Fruit fly (Drosophila melanogaster) whole organism, embryonic: ENCODE data around the gene Cp16.

Source experiments
- Bgb ChIP-seq: fragments of 200-800 bp; sonication (Bioruptor generic); IDR thresholded peaks from 2 replicates; pipeline ENCODE4 v1.3.6; 2022; ENCODE audit warnings: missing biosample characterization, missing genetic modification characterization; ENCODE audit not compliant: partially characterized antibody
- CG10565 ChIP-seq: fragments of 200-800 bp; sonication (Bioruptor generic); optimal IDR thresholded peaks from 3 replicates; lab custom pipeline; 2016; ENCODE audit warnings: missing biosample characterization, mild to moderate bottlenecking, missing genetic modification characterization
- CG12155 ChIP-seq: fragments of 200-800 bp; sonication (Bioruptor generic); optimal IDR thresholded peaks from 3 replicates; lab custom pipeline; 2016; ENCODE audit warnings: missing biosample characterization, missing genetic modification characterization
- CG14441 ChIP-seq: fragments of 200-800 bp; sonication (Bioruptor generic); IDR thresholded peaks from 2 replicates; pipeline ENCODE4 v1.3.6; 2022; ENCODE audit warnings: missing biosample characterization, missing genetic modification characterization
- CG16815 ChIP-seq: fragments of 200-800 bp; sonication (Bioruptor generic); optimal IDR thresholded peaks from 3 replicates; lab custom pipeline; 2017; ENCODE audit warnings: missing biosample characterization, mild to moderate bottlenecking, missing genetic modification characterization
- CG17359 ChIP-seq: fragments of 200-800 bp; sonication (Bioruptor generic); optimal IDR thresholded peaks from 3 replicates; lab custom pipeline; 2018; ENCODE audit warnings: missing biosample characterization, mild to moderate bottlenecking, missing genetic modification characterization, moderate library complexity
- CG17361 ChIP-seq: fragments of 200-800 bp; sonication (Bioruptor generic); IDR thresholded peaks from 3 replicates; pipeline ENCODE4 v1.3.6; 2022; ENCODE audit warnings: missing biosample characterization, missing genetic modification characterization
- CG30403 ChIP-seq: fragments of 200-800 bp; sonication (Bioruptor generic); optimal IDR thresholded peaks from 3 replicates; lab custom pipeline; 2016; ENCODE audit warnings: missing biosample characterization, missing genetic modification characterization
- CG3163 ChIP-seq: fragments of 200-800 bp; sonication (Bioruptor generic); optimal IDR thresholded peaks from 3 replicates; lab custom pipeline; 2016; ENCODE audit warnings: missing biosample characterization, missing genetic modification characterization
- CG32532 ChIP-seq: fragments of 200-800 bp; sonication (Bioruptor generic); IDR thresholded peaks from 2 replicates; pipeline ENCODE4 v1.3.6; 2022; ENCODE audit warnings: missing biosample characterization, missing genetic modification characterization
- CG33213 ChIP-seq: fragments of 200-800 bp; sonication (Bioruptor generic); optimal IDR thresholded peaks from 3 replicates; lab custom pipeline; 2016; ENCODE audit warnings: missing biosample characterization, missing genetic modification characterization
- CG33557 ChIP-seq: fragments of 200-800 bp; sonication (Bioruptor generic); optimal IDR thresholded peaks from 2 replicates; lab custom pipeline; 2019; ENCODE audit warnings: missing biosample characterization, mild to moderate bottlenecking, missing genetic modification characterization, moderate library complexity
- CG3407 ChIP-seq: fragments of 200-800 bp; sonication (Bioruptor generic); optimal IDR thresholded peaks from 2 replicates; lab custom pipeline; 2018; ENCODE audit warnings: missing biosample characterization, mild to moderate bottlenecking, missing genetic modification characterization
- CG4328 ChIP-seq: fragments of 200-800 bp; sonication (Bioruptor generic); optimal IDR thresholded peaks from 3 replicates; lab custom pipeline; 2017; ENCODE audit warnings: missing biosample characterization, missing genetic modification reagents, missing genetic modification characterization
- CG4707 ChIP-seq: fragments of 200-800 bp; sonication (Bioruptor generic); optimal IDR thresholded peaks from 2 replicates; lab custom pipeline; 2018; ENCODE audit warnings: missing biosample characterization, mild to moderate bottlenecking, missing genetic modification characterization, moderate library complexity
- CG6791 ChIP-seq: fragments of 200-800 bp; sonication (Bioruptor generic); IDR thresholded peaks from 3 replicates; pipeline ENCODE4 v1.3.6; 2022; ENCODE audit warnings: missing biosample characterization, missing genetic modification characterization; ENCODE audit not compliant: partially characterized antibody
- CG7372 ChIP-seq: fragments of 200-800 bp; sonication (Bioruptor generic); IDR thresholded peaks from 2 replicates; pipeline ENCODE4 v1.3.6; 2022; ENCODE audit warnings: missing biosample characterization, missing genetic modification characterization
- CG8388 ChIP-seq: fragments of 200-800 bp; sonication (Bioruptor generic); optimal IDR thresholded peaks from 2 replicates; lab custom pipeline; 2019; ENCODE audit warnings: missing biosample characterization, mild to moderate bottlenecking, missing genetic modification characterization, moderate library complexity
- CG8478 ChIP-seq: fragments of >200 bp; optimal IDR thresholded peaks from 2 replicates; lab custom pipeline; 2018
- CG9817 ChIP-seq: fragments of 200-800 bp; sonication (Bioruptor generic); optimal IDR thresholded peaks from 2 replicates; lab custom pipeline; 2018; ENCODE audit warnings: missing biosample characterization, mild to moderate bottlenecking, missing genetic modification characterization, moderate library complexity
- CkIIα-i1 ChIP-seq: fragments of 200-800 bp; sonication (Bioruptor generic); IDR thresholded peaks from 2 replicates; pipeline ENCODE4 v1.3.6; 2022; ENCODE audit warnings: missing biosample characterization, missing genetic modification characterization
- Dek ChIP-seq: fragments of 200-800 bp; sonication (Bioruptor generic); optimal IDR thresholded peaks from 3 replicates; lab custom pipeline; 2019; ENCODE audit warnings: missing biosample characterization, mild to moderate bottlenecking, missing genetic modification characterization, moderate library complexity
- Dref ChIP-seq: fragments of 200-800 bp; sonication (Bioruptor generic); IDR thresholded peaks from 2 replicates; pipeline ENCODE4 v1.3.6; 2022; ENCODE audit warnings: missing biosample characterization, missing genetic modification characterization
- Ets97D ChIP-seq: fragments of 200-800 bp; sonication (Bioruptor generic); optimal IDR thresholded peaks from 3 replicates; lab custom pipeline; 2016; ENCODE audit warnings: missing biosample characterization, missing genetic modification characterization
- GATAe ChIP-seq: fragments of 200-800 bp; sonication (Bioruptor generic); conservative IDR thresholded peaks from 2 replicates; pipeline ENCODE4 v1.3.6; 2022; ENCODE audit warnings: missing biosample characterization, missing genetic modification characterization
- HLH4C ChIP-seq: fragments of 200-800 bp; sonication (Bioruptor generic); IDR thresholded peaks from 3 replicates; pipeline ENCODE4 v1.3.6; 2022; ENCODE audit warnings: missing biosample characterization, missing genetic modification characterization; ENCODE audit not compliant: partially characterized antibody
- Mes4 ChIP-seq: fragments of 200-800 bp; sonication (Bioruptor generic); optimal IDR thresholded peaks from 2 replicates; lab custom pipeline; 2016; ENCODE audit warnings: missing biosample characterization, missing genetic modification characterization
- NC2α ChIP-seq: fragments of 200-800 bp; sonication (Bioruptor generic); optimal IDR thresholded peaks from 2 replicates; lab custom pipeline; 2016; ENCODE audit warnings: missing biosample characterization, missing genetic modification characterization
- Optix ChIP-seq: fragments of 200-800 bp; sonication (Bioruptor generic); IDR thresholded peaks from 3 replicates; pipeline ENCODE4 v1.3.6; 2022; ENCODE audit warnings: missing biosample characterization, missing genetic modification characterization
- Xbp1 ChIP-seq: fragments of 200-800 bp; sonication (Bioruptor generic); optimal IDR thresholded peaks from 3 replicates; lab custom pipeline; 2016; ENCODE audit warnings: missing biosample characterization, mild to moderate bottlenecking, missing genetic modification characterization
- crc ChIP-seq: fragments of 200-800 bp; sonication (Bioruptor generic); optimal IDR thresholded peaks from 2 replicates; lab custom pipeline; 2016; ENCODE audit warnings: missing biosample characterization, missing genetic modification characterization
- crol ChIP-seq: fragments of 200-800 bp; sonication (Bioruptor generic); IDR thresholded peaks from 2 replicates; pipeline ENCODE4 v1.3.6; 2022; ENCODE audit warnings: missing biosample characterization, missing genetic modification characterization
- gem ChIP-seq: fragments of 200-800 bp; sonication (Bioruptor generic); optimal IDR thresholded peaks from 2 replicates; lab custom pipeline; 2019; ENCODE audit warnings: missing biosample characterization, mild to moderate bottlenecking, missing genetic modification characterization, moderate library complexity
- kni ChIP-seq: fragments of 200-800 bp; sonication (Bioruptor generic); optimal IDR thresholded peaks from 3 replicates; lab custom pipeline; 2017; ENCODE audit warnings: mild to moderate bottlenecking, missing biosample characterization, missing genetic modification reagents, missing genetic modification characterization
- lola ChIP-seq, 3 experiments: fragments of >200 bp in 2 of 3; fragments of 200-800 bp in 1 of 3; sonication (Bioruptor generic) in 1 of 3; optimal IDR thresholded peaks; 2 replicates each; lab custom pipeline; 2017 to 2019; ENCODE audit warnings: missing biosample characterization in 3 of 3, missing genetic modification characterization in 3 of 3, mild to moderate bottlenecking in 1 of 3, moderate library complexity in 1 of 3
- odd ChIP-seq: fragments of 200-800 bp; sonication (Bioruptor generic); optimal IDR thresholded peaks from 2 replicates; lab custom pipeline; 2017; ENCODE audit warnings: missing biosample characterization, mild to moderate bottlenecking, missing genetic modification characterization
- ro ChIP-seq: fragments of 200-800 bp; sonication (Bioruptor generic); IDR thresholded peaks from 2 replicates; pipeline ENCODE4 v1.3.6; 2022; ENCODE audit warnings: missing biosample characterization, missing genetic modification characterization
- schlank ChIP-seq: fragments of 200-800 bp; sonication (Bioruptor generic); optimal IDR thresholded peaks from 2 replicates; lab custom pipeline; 2018; ENCODE audit warnings: missing biosample characterization, mild to moderate bottlenecking, missing genetic modification characterization
- sim ChIP-seq: fragments of 200-800 bp; sonication (Bioruptor generic); IDR thresholded peaks from 2 replicates; pipeline ENCODE4 v1.3.6; 2022; ENCODE audit warnings: missing biosample characterization, missing genetic modification characterization
- slbo ChIP-seq: fragments of 200-800 bp; sonication (Bioruptor generic); IDR thresholded peaks from 2 replicates; pipeline ENCODE4 v1.3.6; 2022; ENCODE audit warnings: missing biosample characterization, missing genetic modification characterization
- so ChIP-seq: fragments of 200-800 bp; sonication (Bioruptor generic); IDR thresholded peaks from 3 replicates; pipeline ENCODE4 v1.3.6; 2022; ENCODE audit warnings: missing biosample characterization, missing genetic modification characterization
- tgo ChIP-seq: fragments of 200-800 bp; sonication (Bioruptor generic); IDR thresholded peaks from 3 replicates; pipeline ENCODE4 v1.3.6; 2022; ENCODE audit warnings: missing biosample characterization, missing genetic modification characterization
- zen ChIP-seq: fragments of 200-800 bp; sonication (Bioruptor generic); optimal IDR thresholded peaks from 3 replicates; lab custom pipeline; 2018; ENCODE audit warnings: missing biosample characterization, mild to moderate bottlenecking, missing genetic modification characterization, moderate library complexity
- zf30C ChIP-seq: fragments of 200-800 bp; sonication (Bioruptor generic); optimal IDR thresholded peaks from 3 replicates; lab custom pipeline; 2018; ENCODE audit warnings: missing biosample characterization, mild to moderate bottlenecking, missing genetic modification characterization
- zfh1 ChIP-seq: fragments of 200-800 bp; sonication (Bioruptor generic); IDR thresholded peaks from 3 replicates; pipeline ENCODE4 v1.3.6; 2022; ENCODE audit warnings: missing biosample characterization, missing genetic modification characterization

Cp16 gene

DNA sequence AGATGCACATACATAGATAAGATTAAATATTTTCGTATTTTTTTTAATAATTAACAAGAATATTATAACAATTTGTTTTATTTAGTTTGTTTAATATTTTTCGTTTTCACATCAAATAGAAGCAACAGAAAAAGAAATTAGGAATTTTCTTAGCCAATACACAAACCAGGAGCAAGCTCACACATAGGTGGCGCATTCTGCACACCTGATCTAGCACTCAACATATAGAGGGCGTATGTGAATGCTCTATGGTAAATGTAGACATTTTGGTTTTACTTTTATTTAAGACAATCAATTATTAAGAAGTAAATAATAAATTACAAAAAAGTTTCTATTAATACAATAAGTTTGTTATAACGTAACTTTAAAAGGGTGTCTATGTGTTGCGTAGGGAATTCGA, 17.1 kb downstream of the Cp16 start (continued):
- TF ChIP-seq sim (GFP tag; lab: Robert Waterston, UW) = no peak
- peak; percentile 47; the same call in 1 of the 3 replicates for TF ChIP-seq Optix
- no peak for TF ChIP-seq odd (GFP tag; lab: Kevin White, UChicago)
- TF ChIP-seq CG8388 (GFP tag; lab: Kevin White, UChicago) = no peak
- peak; percentile 40 for TF ChIP-seq Bgb (GFP tag; lab: Robert Waterston, UW)
- TF ChIP-seq CG3407 = no peak
- TF ChIP-seq Dek (tag; lab: Kevin White, UChicago) = no peak
- TF ChIP-seq Dref (GFP tag; lab: Robert Waterston, UW) = no peak
- peak; percentile 80 for TF ChIP-seq slbo (GFP tag; lab: Robert Waterston, UW)
- TF ChIP-seq CG9817 = peak; percentile 51
- peak; percentile 22 for TF ChIP-seq CG17359 (tag; lab: Kevin White, UChicago)
- peak; percentile 19 for TF ChIP-seq gem (tag; lab: Kevin White, UChicago)
- TF ChIP-seq crol (GFP tag; lab: Robert Waterston, UW) = no peak
- no peak for TF ChIP-seq HLH4C
- no peak for TF ChIP-seq lola (GFP tag; optimal IDR thresholded peaks at IDR 0.05; lab: Kevin White, UChicago)
- TF ChIP-seq CG12155 (GFP tag; lab: Kevin White, UChicago) = peak; percentile 19
- TF ChIP-seq CG4707 (GFP tag; lab: Kevin White, UChicago) = no peak
- TF ChIP-seq Xbp1 (GFP tag; lab: Kevin White, UChicago) = peak; percentile 70
- TF ChIP-seq zfh1 (GFP tag; lab: Robert Waterston, UW) = peak; percentile 43; the same call in 1 of the 3 replicates
- no peak for TF ChIP-seq Mes4 (GFP tag; lab: Kevin White, UChicago)
- TF ChIP-seq ro (GFP tag; lab: Robert Waterston, UW) = no peak
- no peak; the same call in 2 of the 3 replicates for TF ChIP-seq CG17361 (GFP tag; lab: Robert Waterston, UW)
- TF ChIP-seq CG30403 = peak; percentile 26
- no peak for TF ChIP-seq CG10565 (GFP tag; lab: Kevin White, UChicago)
- no peak for TF ChIP-seq schlank (tag; lab: Kevin White, UChicago)
- TF ChIP-seq CG4328 (GFP tag; lab: Kevin White, UChicago) = no peak
- TF ChIP-seq so (GFP tag; lab: Robert Waterston, UW) = no peak
- TF ChIP-seq CG33213 (GFP tag; lab: Kevin White, UChicago) = peak; percentile 25
- TF ChIP-seq CG7372 = peak; percentile 49; the same call in 1 of the 2 replicates
- no peak for TF ChIP-seq CG33557 (GFP tag; lab: Kevin White, UChicago)
- TF ChIP-seq kni (GFP tag; lab: Kevin White, UChicago) = no peak
- TF ChIP-seq CG3163 (GFP tag; lab: Kevin White, UChicago) = no peak
- no peak for TF ChIP-seq zf30C (GFP tag; lab: Kevin White, UChicago)
- no peak for TF ChIP-seq GATAe
- TF ChIP-seq crc (GFP tag; lab: Kevin White, UChicago) = no peak
- TF ChIP-seq CkIIα-i1 (GFP tag; lab: Robert Waterston, UW) = no peak
- TF ChIP-seq Ets97D = peak; percentile 19
- TF ChIP-seq CG16815 (GFP tag; lab: Kevin White, UChicago) = peak; percentile 20
- peak; percentile 45 for TF ChIP-seq CG14441 (GFP tag; lab: Robert Waterston, UW)
- TF ChIP-seq tgo (GFP tag; lab: Robert Waterston, UW) = no peak; the same call in 2 of the 3 replicates
- no peak for TF ChIP-seq CG8478
- peak; percentile 22 for TF ChIP-seq zen (tag; lab: Kevin White, UChicago)
- TF ChIP-seq CG6791 = 0 out of 3 replicates have a peak, but pooled peaks have one; percentile 47
- no peak for TF ChIP-seq NC2α
- TF ChIP-seq CG32532 (GFP tag; lab: Robert Waterston, UW) = peak; percentile 79
